Fruit fly (Drosophila melanogaster) whole organism, embryonic: ENCODE data around the gene CG42486.
A peak's percentile ranks its signal among the peaks of the same experiment; 100 is the strongest.

Experiments
- CG10366 ChIP-seq: fragments of 200-800 bp; sonication (Bioruptor generic); IDR thresholded peaks from 2 replicates; pipeline ENCODE4 v1.3.6; 2022; ENCODE audit warnings: missing biosample characterization, missing genetic modification characterization
- CG10654 ChIP-seq: fragments of 200-800 bp; sonication (Bioruptor generic); optimal IDR thresholded peaks from 2 replicates; lab custom pipeline; 2016; ENCODE audit warnings: missing biosample characterization, missing genetic modification characterization
- CG11085 ChIP-seq: fragments of 200-800 bp; sonication (Bioruptor generic); IDR thresholded peaks from 2 replicates; pipeline ENCODE4 v1.3.6; 2022; ENCODE audit warnings: missing biosample characterization, missing genetic modification characterization
- CG12391 ChIP-seq: fragments of 200-800 bp; sonication (Bioruptor generic); optimal IDR thresholded peaks from 3 replicates; lab custom pipeline; 2018; ENCODE audit warnings: missing biosample characterization, mild to moderate bottlenecking, missing genetic modification characterization, moderate library complexity
- CG12942 ChIP-seq: fragments of 200-800 bp; sonication (Bioruptor generic); optimal IDR thresholded peaks from 3 replicates; lab custom pipeline; 2016; ENCODE audit warnings: missing biosample characterization, missing genetic modification characterization
- CG15514 ChIP-seq: fragments of 200-800 bp; sonication (Bioruptor generic); optimal IDR thresholded peaks from 3 replicates; lab custom pipeline; 2017; ENCODE audit warnings: missing biosample characterization, missing genetic modification characterization, mild to moderate bottlenecking, moderate library complexity, missing genetic modification reagents
- CG16813 ChIP-seq: fragments of 200-800 bp; sonication (Bioruptor generic); IDR thresholded peaks from 3 replicates; pipeline ENCODE4 v1.3.6; 2022; ENCODE audit warnings: missing biosample characterization, missing genetic modification characterization; ENCODE audit not compliant: partially characterized antibody
- CG1832 ChIP-seq: fragments of 200-800 bp; sonication (Bioruptor generic); optimal IDR thresholded peaks from 2 replicates; lab custom pipeline; 2017; ENCODE audit warnings: missing biosample characterization, mild to moderate bottlenecking, missing genetic modification characterization, inconsistent platforms
- CG2199 ChIP-seq: fragments of 200-800 bp; sonication (Bioruptor generic); IDR thresholded peaks from 3 replicates; pipeline ENCODE4 v1.3.6; 2022; ENCODE audit warnings: missing biosample characterization, missing genetic modification characterization
- CG32772 ChIP-seq: fragments of 200-800 bp; sonication (Bioruptor generic); IDR thresholded peaks from 2 replicates; pipeline ENCODE4 v1.3.6; 2022; ENCODE audit warnings: missing biosample characterization, missing genetic modification characterization
- CG4617 ChIP-seq: fragments of 200-800 bp; sonication (Bioruptor generic); optimal IDR thresholded peaks from 3 replicates; lab custom pipeline; 2016; ENCODE audit warnings: missing biosample characterization, missing genetic modification characterization, borderline replicate concordance
- CG9609 ChIP-seq: fragments of 200-800 bp; sonication (Bioruptor generic); optimal IDR thresholded peaks from 3 replicates; lab custom pipeline; 2016; ENCODE audit warnings: missing biosample characterization, missing genetic modification characterization
- CoRest ChIP-seq: fragments of 200-800 bp; sonication (Bioruptor generic); optimal IDR thresholded peaks from 3 replicates; lab custom pipeline; 2018; ENCODE audit warnings: missing biosample characterization, mild to moderate bottlenecking, missing genetic modification characterization, moderate library complexity
- Dad ChIP-seq: fragments of 200-800 bp; sonication (Bioruptor generic); optimal IDR thresholded peaks from 3 replicates; lab custom pipeline; 2016; ENCODE audit warnings: missing biosample characterization, missing genetic modification characterization
- Dref ChIP-seq: fragments of 200-800 bp; sonication (Bioruptor generic); IDR thresholded peaks from 2 replicates; pipeline ENCODE4 v1.3.6; 2022; ENCODE audit warnings: missing biosample characterization, missing genetic modification characterization
- Fer1 ChIP-seq: fragments of 200-800 bp; sonication (Bioruptor generic); optimal IDR thresholded peaks from 2 replicates; lab custom pipeline; 2017; ENCODE audit warnings: missing biosample characterization, mild to moderate bottlenecking, missing genetic modification characterization
- HLH3B ChIP-seq: fragments of 200-800 bp; sonication (Bioruptor generic); IDR thresholded peaks from 2 replicates; pipeline ENCODE4 v1.3.6; 2022; ENCODE audit warnings: missing biosample characterization, missing genetic modification characterization
- HLH54F ChIP-seq: fragments of 200-800 bp; sonication (Bioruptor generic); optimal IDR thresholded peaks from 3 replicates; lab custom pipeline; 2016; ENCODE audit warnings: missing biosample characterization, missing genetic modification characterization
- Lhr ChIP-seq: fragments of 200-800 bp; sonication (Bioruptor generic); optimal IDR thresholded peaks from 3 replicates; lab custom pipeline; 2017; ENCODE audit warnings: mild to moderate bottlenecking, missing biosample characterization, missing genetic modification reagents, missing genetic modification characterization
- MBD-R2 ChIP-seq: fragments of 200-800 bp; sonication (Bioruptor generic); IDR thresholded peaks from 2 replicates; pipeline ENCODE4 v1.3.6; 2022; ENCODE audit warnings: missing biosample characterization, missing genetic modification characterization
- Myb ChIP-seq: fragments of 200-800 bp; sonication (Bioruptor generic); optimal IDR thresholded peaks from 2 replicates; lab custom pipeline; 2016; ENCODE audit warnings: missing biosample characterization, missing genetic modification characterization
- Optix ChIP-seq: fragments of 200-800 bp; sonication (Bioruptor generic); IDR thresholded peaks from 3 replicates; pipeline ENCODE4 v1.3.6; 2022; ENCODE audit warnings: missing biosample characterization, missing genetic modification characterization
- PHDP ChIP-seq: fragments of 200-800 bp; sonication (Bioruptor generic); optimal IDR thresholded peaks from 3 replicates; lab custom pipeline; 2018; ENCODE audit warnings: missing biosample characterization, mild to moderate bottlenecking, missing genetic modification characterization, moderate library complexity
- Ssrp ChIP-seq: fragments of 200-800 bp; sonication (Bioruptor generic); optimal IDR thresholded peaks from 2 replicates; lab custom pipeline; 2018; ENCODE audit warnings: missing biosample characterization, mild to moderate bottlenecking, missing genetic modification characterization, moderate library complexity
- abd-A ChIP-seq: fragments of 200-800 bp; sonication (Bioruptor generic); optimal IDR thresholded peaks from 3 replicates; lab custom pipeline; 2019; ENCODE audit warnings: missing biosample characterization, mild to moderate bottlenecking, missing genetic modification characterization, moderate library complexity
- ci ChIP-seq: fragments of 200-800 bp; sonication (Bioruptor generic); IDR thresholded peaks from 3 replicates; pipeline ENCODE4 v1.3.6; 2022; ENCODE audit warnings: missing biosample characterization, missing genetic modification characterization
- croc ChIP-seq: fragments of 200-800 bp; sonication (Bioruptor generic); conservative IDR thresholded peaks from 3 replicates; pipeline ENCODE4 v1.3.6; 2022; ENCODE audit warnings: missing biosample characterization, missing genetic modification characterization
- dmrt99B ChIP-seq: fragments of 200-800 bp; sonication (Bioruptor generic); optimal IDR thresholded peaks from 2 replicates; lab custom pipeline; 2018; ENCODE audit warnings: missing biosample characterization, mild to moderate bottlenecking, missing genetic modification characterization, moderate library complexity
- exex ChIP-seq: fragments of 200-800 bp; sonication (Bioruptor generic); optimal IDR thresholded peaks from 4 replicates; lab custom pipeline; 2018; ENCODE audit warnings: missing biosample characterization, mild to moderate bottlenecking, missing genetic modification characterization, moderate library complexity
- fd102C ChIP-seq: fragments of 200-800 bp; sonication (Bioruptor generic); optimal IDR thresholded peaks from 2 replicates; lab custom pipeline; 2018; ENCODE audit warnings: missing biosample characterization, mild to moderate bottlenecking, missing genetic modification characterization, moderate library complexity
- gcm ChIP-seq: fragments of 200-800 bp; sonication (Bioruptor generic); optimal IDR thresholded peaks from 2 replicates; lab custom pipeline; 2019; ENCODE audit warnings: missing biosample characterization, mild to moderate bottlenecking, missing genetic modification characterization, moderate library complexity
- grau ChIP-seq: fragments of 200-800 bp; optimal IDR thresholded peaks from 3 replicates; lab custom pipeline; 2019; ENCODE audit warnings: missing biosample characterization, mild to moderate bottlenecking, missing genetic modification characterization, moderate library complexity
- insv ChIP-seq, 2 experiments: fragments of 200-800 bp; sonication (Bioruptor generic); optimal IDR thresholded peaks; 3 replicates each; lab custom pipeline; 2016 to 2018; ENCODE audit warnings: missing biosample characterization in 2 of 2, missing genetic modification characterization in 2 of 2
- jumu ChIP-seq: fragments of 200-800 bp; sonication (Bioruptor generic); optimal IDR thresholded peaks from 3 replicates; lab custom pipeline; 2016; ENCODE audit warnings: missing biosample characterization, missing genetic modification characterization
- kni ChIP-seq: fragments of 200-800 bp; sonication (Bioruptor generic); optimal IDR thresholded peaks from 3 replicates; lab custom pipeline; 2017; ENCODE audit warnings: mild to moderate bottlenecking, missing biosample characterization, missing genetic modification reagents, missing genetic modification characterization
- lab ChIP-seq: fragments of 200-800 bp; sonication (Bioruptor generic); optimal IDR thresholded peaks from 3 replicates; lab custom pipeline; 2017; ENCODE audit warnings: missing biosample characterization, missing genetic modification characterization, mild to moderate bottlenecking, moderate library complexity, missing genetic modification reagents
- mirr ChIP-seq: fragments of 200-800 bp; sonication (Bioruptor generic); optimal IDR thresholded peaks from 3 replicates; lab custom pipeline; 2018; ENCODE audit warnings: missing biosample characterization, mild to moderate bottlenecking, missing genetic modification characterization
- nau ChIP-seq: fragments of 200-800 bp; sonication (Bioruptor generic); optimal IDR thresholded peaks from 3 replicates; lab custom pipeline; 2017; ENCODE audit warnings: missing biosample characterization, mild to moderate bottlenecking, missing genetic modification characterization, missing genetic modification reagents
- otp ChIP-seq: fragments of 200-800 bp; sonication (Bioruptor generic); IDR thresholded peaks from 3 replicates; pipeline ENCODE4, ENCODE4 v1.3.6; 2022; ENCODE audit warnings: missing biosample characterization, missing genetic modification characterization
- pnt ChIP-seq: fragments of 200-800 bp; sonication (Bioruptor generic); optimal IDR thresholded peaks from 3 replicates; lab custom pipeline; 2016; ENCODE audit warnings: missing biosample characterization, missing genetic modification characterization
- prd ChIP-seq, 3 experiments: fragments of >200 bp in 2 of 3; fragments of 200-800 bp in 1 of 3; sonication (Bioruptor generic) in 1 of 3; optimal IDR thresholded peaks in 2 of 3; IDR thresholded peaks in 1 of 3; 2 replicates in 2 of 3; 3 replicates in 1 of 3; pipeline versions ENCODE4 v1.3.6 to Lab custom; 2017 to 2022; ENCODE audit warnings: missing biosample characterization in 1 of 3, missing genetic modification characterization in 1 of 3
- rib ChIP-seq: fragments of 200-800 bp; sonication (Bioruptor generic); IDR thresholded peaks from 2 replicates; pipeline ENCODE4 v1.3.6; 2022; ENCODE audit warnings: missing biosample characterization, missing genetic modification characterization
- trh ChIP-seq: fragments of 200-800 bp; sonication (Bioruptor generic); optimal IDR thresholded peaks from 2 replicates; lab custom pipeline; 2016; ENCODE audit warnings: missing biosample characterization, missing genetic modification characterization
- unc-4 ChIP-seq: fragments of 200-800 bp; sonication (Bioruptor generic); IDR thresholded peaks from 2 replicates; pipeline ENCODE4 v1.3.6; 2022; ENCODE audit warnings: missing biosample characterization, missing genetic modification characterization; ENCODE audit not compliant: partially characterized antibody
- zen2 ChIP-seq: fragments of 200-800 bp; sonication (Bioruptor generic); IDR thresholded peaks from 3 replicates; pipeline ENCODE4 v1.3.6; 2022; ENCODE audit warnings: missing biosample characterization, missing genetic modification characterization; ENCODE audit not compliant: partially characterized antibody
- zfh1 ChIP-seq: fragments of 200-800 bp; sonication (Bioruptor generic); IDR thresholded peaks from 3 replicates; pipeline ENCODE4 v1.3.6; 2022; ENCODE audit warnings: missing biosample characterization, missing genetic modification characterization

Gene CG42486

DNA sequence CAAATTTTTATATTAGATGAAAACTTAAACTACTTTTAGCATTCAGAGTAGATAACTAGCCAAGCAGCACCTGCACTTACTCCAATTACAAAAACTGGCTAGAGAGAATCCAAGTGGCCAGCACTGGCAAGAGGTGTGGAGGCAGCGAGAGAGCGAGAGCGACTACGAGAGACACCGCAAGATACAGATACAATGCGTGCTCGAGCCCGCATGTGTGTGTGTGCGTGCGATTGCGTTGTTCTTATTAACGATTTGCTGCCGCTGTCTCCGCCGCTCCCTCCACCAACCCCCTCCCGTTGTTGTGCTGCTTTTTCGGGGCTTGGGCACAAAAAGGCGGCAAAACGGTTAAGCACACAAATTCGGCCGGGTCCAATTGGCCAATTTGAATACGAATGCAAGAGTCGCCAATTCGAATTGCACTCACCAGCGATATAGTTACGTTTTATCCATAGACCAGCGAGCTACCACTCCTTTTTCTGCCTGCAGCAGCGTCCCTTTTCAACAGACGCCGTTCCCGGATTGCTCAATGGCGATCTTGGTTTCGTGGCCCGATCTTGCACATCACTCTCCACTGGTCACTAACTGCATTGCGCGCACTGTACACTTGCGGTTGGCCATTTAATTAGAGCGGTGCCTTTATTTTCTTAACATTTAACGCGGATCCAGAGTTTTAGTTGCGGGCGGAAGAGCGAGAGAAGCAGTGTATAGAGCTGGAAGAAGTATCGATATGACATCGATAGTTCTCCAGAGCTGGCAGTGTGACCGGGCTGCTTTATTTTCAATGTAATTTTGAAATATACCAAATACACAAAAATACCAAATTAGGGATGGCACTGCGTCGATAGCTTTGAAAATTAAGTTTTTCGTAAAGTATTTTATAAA, 34.0 kb upstream of the CG42486 start, which contains the start of gene crol (continued):
- peak; percentile 85 for TF ChIP-seq zen2 (GFP tag; lab: Robert Waterston, UW)
- 0 out of 3 replicates have a peak, but pooled peaks have one; percentile 67 for TF ChIP-seq CG2199 (GFP tag; lab: Robert Waterston, UW)
- peak; percentile 11 for TF ChIP-seq CG1832 (GFP tag; lab: Kevin White, UChicago)
- no peak for TF ChIP-seq croc (GFP tag; lab: Robert Waterston, UW)
- TF ChIP-seq jumu (GFP tag; lab: Kevin White, UChicago), result peak; percentile 30
- peak; percentile 47 for TF ChIP-seq CG4617 (GFP tag; lab: Kevin White, UChicago)
- peak; percentile 39 for TF ChIP-seq grau (tag; lab: Kevin White, UChicago)
- peak; percentile 20; the same call in 1 of the 3 replicates for TF ChIP-seq otp (GFP tag; lab: Robert Waterston, UW)
- peak; percentile 6 for TF ChIP-seq dmrt99B
- TF ChIP-seq Myb, result no peak
- no peak for TF ChIP-seq CG32772 (GFP tag; lab: Robert Waterston, UW)
- TF ChIP-seq CG16813 (GFP tag; lab: Robert Waterston, UW), result peak; percentile 86
- TF ChIP-seq lab (GFP tag; lab: Kevin White, UChicago), result peak; percentile 7
- TF ChIP-seq MBD-R2 (GFP tag; lab: Robert Waterston, UW), result peak; percentile 42; the same call in 1 of the 2 replicates
- TF ChIP-seq rib (GFP tag; lab: Robert Waterston, UW), result 0 out of 2 replicates have a peak, but pooled peaks have one; percentile 46
- no peak for TF ChIP-seq Optix (GFP tag; lab: Robert Waterston, UW)
- peak; percentile 89 for TF ChIP-seq Dref (GFP tag; lab: Robert Waterston, UW)
- TF ChIP-seq Fer1, result no peak
- TF ChIP-seq CG10366 (GFP tag; lab: Robert Waterston, UW), result 0 out of 2 replicates have a peak, but pooled peaks have one; percentile 13
- TF ChIP-seq exex (tag; lab: Kevin White, UChicago), result peak; percentile 15
- peak; percentile 13 for TF ChIP-seq nau (GFP tag; lab: Kevin White, UChicago)
- TF ChIP-seq CoRest (tag; lab: Kevin White, UChicago), result peak; percentile 36
- TF ChIP-seq CG12391 (tag; lab: Kevin White, UChicago), result peak; percentile 55
- TF ChIP-seq gcm (GFP tag; lab: Kevin White, UChicago), result peak; percentile 40
- peak; percentile 70 for TF ChIP-seq CG15514 (GFP tag; lab: Kevin White, UChicago)
- TF ChIP-seq PHDP (tag; lab: Kevin White, UChicago), result no peak
- peak; percentile 93 for TF ChIP-seq kni
- 0 out of 2 replicates have a peak, but pooled peaks have one; percentile 25 for TF ChIP-seq HLH3B (GFP tag; lab: Robert Waterston, UW)
- TF ChIP-seq prd (optimal IDR thresholded peaks at IDR 0.05; lab: Kevin White, UChicago), result no peak
- peak; percentile 23; the same call in 1 of the 3 replicates for TF ChIP-seq prd (GFP tag; IDR thresholded peaks at IDR 0.05; lab: Robert Waterston, UW)
- no peak for TF ChIP-seq CG9609 (GFP tag; lab: Kevin White, UChicago)
- no peak for TF ChIP-seq fd102C (GFP tag; lab: Kevin White, UChicago)
- TF ChIP-seq pnt (GFP tag; lab: Kevin White, UChicago), result no peak
- peak; percentile 83 for TF ChIP-seq Lhr (GFP tag; lab: Kevin White, UChicago)
- TF ChIP-seq unc-4 (GFP tag; lab: Robert Waterston, UW), result peak; percentile 89
- no peak for TF ChIP-seq CG10654 (GFP tag; lab: Kevin White, UChicago)
- TF ChIP-seq Ssrp (tag; lab: Kevin White, UChicago), result peak; percentile 15
- 0 out of 3 replicates have a peak, but pooled peaks have one; percentile 10 for TF ChIP-seq zfh1 (GFP tag; lab: Robert Waterston, UW)
- TF ChIP-seq HLH54F (GFP tag; lab: Kevin White, UChicago), result no peak
- TF ChIP-seq insv (GFP tag; optimal IDR thresholded peaks at IDR 0.05; lab: Kevin White, UChicago), result peak in 1 of 2 experiments; percentile 82
- TF ChIP-seq Dad (GFP tag; lab: Kevin White, UChicago), result peak; percentile 15
- no peak for TF ChIP-seq trh
- peak; percentile 80 for TF ChIP-seq abd-A (tag; lab: Kevin White, UChicago)
- peak; percentile 13; the same call in 1 of the 2 replicates for TF ChIP-seq CG11085 (GFP tag; lab: Robert Waterston, UW)
- peak; percentile 65 for TF ChIP-seq ci
- TF ChIP-seq CG12942 (GFP tag; lab: Kevin White, UChicago), result peak; percentile 10
- peak; percentile 55 for TF ChIP-seq mirr (GFP tag; lab: Kevin White, UChicago)
